Worm (Caenorhabditis elegans) whole organism, early embryonic: Measurements from ENCODE around the gene C11E4.6.

Experiments
- B0310.2 ChIP-seq: sonication (generic microtip); optimal IDR thresholded peaks from 2 replicates; lab custom pipeline; 2016; ENCODE audit warnings: mild to moderate bottlenecking, missing genetic modification characterization, missing compliant biosample characterization
- F13C5.2 ChIP-seq: sonication (generic microtip); optimal IDR thresholded peaks from 2 replicates; lab custom pipeline; 2017; ENCODE audit warnings: mild to moderate bottlenecking, missing genetic modification characterization, inconsistent platforms, missing compliant biosample characterization
- aly-1 ChIP-seq: sonication (generic microtip); optimal IDR thresholded peaks from 2 replicates; lab custom pipeline; 2016; ENCODE audit warnings: missing genetic modification characterization, missing compliant biosample characterization
- ama-1 ChIP-seq: fragments of 150-350 bp; optimal IDR thresholded peaks from 2 replicates; lab custom pipeline; 2014
- ceh-36 ChIP-seq: sonication (generic microtip); optimal IDR thresholded peaks from 2 replicates; lab custom pipeline; 2016; ENCODE audit warnings: missing genetic modification characterization, inconsistent platforms, missing compliant biosample characterization
- ets-7 ChIP-seq: sonication (generic microtip); optimal IDR thresholded peaks from 2 replicates; lab custom pipeline; 2016; ENCODE audit warnings: missing genotype, missing genetic modification characterization, missing compliant biosample characterization
- flt-1 ChIP-seq: fragments of 200-800 bp; sonication (Bioruptor generic); IDR thresholded peaks from 2 replicates; pipeline ENCODE4 v1.3.6; 2022; ENCODE audit warnings: missing genetic modification characterization, missing compliant biosample characterization
- hmg-4 ChIP-seq: fragments of 200-800 bp; sonication (Bioruptor generic); optimal IDR thresholded peaks from 2 replicates; lab custom pipeline; 2018; ENCODE audit warnings: mild to moderate bottlenecking, missing genetic modification characterization, missing compliant biosample characterization
- hnd-1 ChIP-seq: sonication (generic microtip); optimal IDR thresholded peaks from 2 replicates; lab custom pipeline; 2016; ENCODE audit warnings: missing genetic modification characterization, missing compliant biosample characterization
- pes-1 ChIP-seq: fragments of 200-800 bp; sonication (Bioruptor generic); IDR thresholded peaks from 2 replicates; pipeline ENCODE4 v1.3.6; 2022; ENCODE audit warnings: missing genetic modification reagents, missing genetic modification characterization, missing compliant biosample characterization
- sea-1 ChIP-seq: fragments of 200-800 bp; sonication (Bioruptor generic); conservative IDR thresholded peaks from 2 replicates; pipeline ENCODE4 v1.3.6; 2022; ENCODE audit warnings: missing genetic modification characterization, missing compliant biosample characterization
- tbx-11 ChIP-seq: fragments of 200-800 bp; sonication (Bioruptor generic); IDR thresholded peaks from 2 replicates; pipeline ENCODE4 v1.3.6; 2022; ENCODE audit warnings: missing genetic modification characterization, missing compliant biosample characterization
- tbx-37 ChIP-seq: fragments of 200-800 bp; sonication (Bioruptor generic); conservative IDR thresholded peaks from 2 replicates; pipeline ENCODE4 v1.3.6; 2022; ENCODE audit warnings: missing genetic modification reagents, missing genetic modification characterization, missing compliant biosample characterization
- tra-4 ChIP-seq: sonication (generic microtip); optimal IDR thresholded peaks from 2 replicates; lab custom pipeline; 2017; ENCODE audit warnings: missing genetic modification characterization, missing compliant biosample characterization

DNA sequence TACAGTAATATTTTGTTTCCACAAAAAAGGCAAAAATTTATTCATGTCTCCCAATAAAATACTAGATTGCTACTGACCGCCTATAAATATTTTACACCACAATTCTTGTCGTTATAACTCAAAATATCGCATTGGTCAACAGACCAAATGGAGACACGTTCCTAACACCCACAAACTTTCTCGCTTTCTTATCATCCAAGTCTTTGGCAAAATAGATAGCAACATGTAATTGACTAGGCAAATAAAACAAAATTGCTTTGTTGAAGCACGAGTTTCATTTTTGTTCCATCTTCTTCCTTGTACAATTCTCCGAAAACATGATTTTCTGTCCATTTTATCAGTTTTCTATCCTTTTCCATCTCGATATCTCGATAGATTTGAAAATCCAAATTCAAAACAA lies 7.7 kb upstream of the C11E4.6 start:
- TF ChIP-seq aly-1 (no peak), F13C5.2 (no peak), tbx-11 (GFP tag; lab: Robert Waterston, UW) (no peak), hnd-1 (no peak), ceh-36 (tag; lab: Kevin White, UChicago) (no peak), B0310.2 (tag; lab: Kevin White, UChicago) (no peak), flt-1 (GFP tag; lab: Robert Waterston, UW) (no peak), tra-4 (tag; lab: Kevin White, UChicago) (no peak), ets-7 (tag; lab: Kevin White, UChicago) (no peak), pes-1 (no peak), ama-1 (no peak), sea-1 (GFP tag; lab: Robert Waterston, UW) (no peak), hmg-4 (GFP tag; lab: Kevin White, UChicago) (no peak), tbx-37 (GFP tag; lab: Robert Waterston, UW) (no peak)
